Fruit fly (Drosophila melanogaster) whole organism, embryonic: ENCODE measurements around the gene rhea.
A peak's percentile ranks its signal among the peaks of the same experiment; 100 is the strongest.

Source experiments
- CG11504 ChIP-seq: fragments of 200-800 bp; sonication (Bioruptor generic); optimal IDR thresholded peaks from 3 replicates; lab custom pipeline; 2019; ENCODE audit warnings: missing biosample characterization, mild to moderate bottlenecking, missing genetic modification characterization, moderate library complexity
- CG11695 ChIP-seq: fragments of 200-800 bp; sonication (Bioruptor generic); IDR thresholded peaks from 3 replicates; pipeline ENCODE4 v1.3.6; 2022; ENCODE audit warnings: missing biosample characterization, missing genetic modification characterization
- CG11723 ChIP-seq: fragments of 200-800 bp; sonication (Bioruptor generic); optimal IDR thresholded peaks from 2 replicates; lab custom pipeline; 2017; ENCODE audit warnings: missing biosample characterization, mild to moderate bottlenecking, missing genetic modification characterization
- CG12391 ChIP-seq: fragments of 200-800 bp; sonication (Bioruptor generic); optimal IDR thresholded peaks from 3 replicates; lab custom pipeline; 2018; ENCODE audit warnings: missing biosample characterization, mild to moderate bottlenecking, missing genetic modification characterization, moderate library complexity
- CG13775 ChIP-seq: fragments of 200-800 bp; sonication (Bioruptor generic); optimal IDR thresholded peaks from 3 replicates; lab custom pipeline; 2017; ENCODE audit warnings: missing biosample characterization, mild to moderate bottlenecking, missing genetic modification characterization
- CG14667 ChIP-seq: fragments of 200-800 bp; sonication (Bioruptor generic); IDR thresholded peaks from 2 replicates; pipeline ENCODE4 v1.3.6; 2022; ENCODE audit warnings: missing biosample characterization, missing genetic modification characterization
- CG18011 ChIP-seq: fragments of 200-800 bp; sonication (Bioruptor generic); optimal IDR thresholded peaks from 2 replicates; lab custom pipeline; 2017; ENCODE audit warnings: missing biosample characterization, missing genetic modification characterization, mild to moderate bottlenecking, moderate library complexity, missing genotype
- CG18262 ChIP-seq: fragments of 200-800 bp; optimal IDR thresholded peaks from 3 replicates; lab custom pipeline; 2019; ENCODE audit warnings: missing biosample characterization, mild to moderate bottlenecking, missing genetic modification characterization, moderate library complexity
- CG2129 ChIP-seq: fragments of 200-800 bp; sonication (Bioruptor generic); IDR thresholded peaks from 2 replicates; pipeline ENCODE4 v1.3.6; 2022; ENCODE audit warnings: missing biosample characterization, missing genetic modification characterization; ENCODE audit not compliant: partially characterized antibody
- CG30403 ChIP-seq: fragments of 200-800 bp; sonication (Bioruptor generic); optimal IDR thresholded peaks from 3 replicates; lab custom pipeline; 2016; ENCODE audit warnings: missing biosample characterization, missing genetic modification characterization
- CG31224 ChIP-seq: fragments of 200-800 bp; sonication (Bioruptor generic); IDR thresholded peaks from 2 replicates; pipeline ENCODE4 v1.3.6; 2022; ENCODE audit warnings: missing biosample characterization, missing genetic modification characterization
- CG31365 ChIP-seq: fragments of 200-800 bp; sonication (Bioruptor generic); optimal IDR thresholded peaks from 2 replicates; lab custom pipeline; 2018; ENCODE audit warnings: missing biosample characterization, mild to moderate bottlenecking, missing genetic modification characterization
- CG34376 ChIP-seq: fragments of 200-800 bp; sonication (Bioruptor generic); optimal IDR thresholded peaks from 2 replicates; lab custom pipeline; 2018; ENCODE audit warnings: missing biosample characterization, mild to moderate bottlenecking, missing genetic modification characterization
- CG42726 ChIP-seq: fragments of 200-800 bp; sonication (Bioruptor generic); IDR thresholded peaks from 2 replicates; pipeline ENCODE4 v1.3.6; 2022; ENCODE audit warnings: missing biosample characterization, missing genetic modification characterization; ENCODE audit not compliant: partially characterized antibody
- CG4730 ChIP-seq: fragments of 200-800 bp; sonication (Bioruptor generic); IDR thresholded peaks from 2 replicates; pipeline ENCODE4 v1.3.6; 2022; ENCODE audit warnings: missing biosample characterization, missing genetic modification characterization
- CG6175 ChIP-seq: fragments of 200-800 bp; sonication (Bioruptor generic); IDR thresholded peaks from 3 replicates; pipeline ENCODE4 v1.3.6; 2022; ENCODE audit warnings: missing biosample characterization, missing genetic modification characterization
- CG7786 ChIP-seq: fragments of 200-800 bp; sonication (Bioruptor generic); optimal IDR thresholded peaks from 2 replicates; lab custom pipeline; 2016; ENCODE audit warnings: missing biosample characterization, missing genetic modification characterization
- CG8944 ChIP-seq: fragments of 200-800 bp; sonication (Bioruptor generic); optimal IDR thresholded peaks from 3 replicates; lab custom pipeline; 2016; ENCODE audit warnings: missing biosample characterization, missing genetic modification characterization
- Camta ChIP-seq: fragments of 200-800 bp; sonication (Bioruptor generic); optimal IDR thresholded peaks from 2 replicates; lab custom pipeline; 2016; ENCODE audit warnings: missing biosample characterization, missing genetic modification characterization
- CoRest ChIP-seq: fragments of 200-800 bp; sonication (Bioruptor generic); optimal IDR thresholded peaks from 3 replicates; lab custom pipeline; 2018; ENCODE audit warnings: missing biosample characterization, mild to moderate bottlenecking, missing genetic modification characterization, moderate library complexity
- D19A ChIP-seq: fragments of 200-800 bp; optimal IDR thresholded peaks from 3 replicates; lab custom pipeline; 2019; ENCODE audit warnings: missing biosample characterization, mild to moderate bottlenecking, missing genetic modification characterization, moderate library complexity
- Dad ChIP-seq: fragments of 200-800 bp; sonication (Bioruptor generic); optimal IDR thresholded peaks from 3 replicates; lab custom pipeline; 2016; ENCODE audit warnings: missing biosample characterization, missing genetic modification characterization
- Elba2 ChIP-seq: fragments of 200-800 bp; sonication (Bioruptor generic); optimal IDR thresholded peaks from 3 replicates; lab custom pipeline; 2016; ENCODE audit warnings: missing biosample characterization, missing genetic modification characterization
- Fer3 ChIP-seq: fragments of 200-800 bp; sonication (Bioruptor generic); optimal IDR thresholded peaks from 2 replicates; lab custom pipeline; 2018; ENCODE audit warnings: missing biosample characterization, mild to moderate bottlenecking, missing genetic modification characterization, moderate library complexity
- MESR4 ChIP-seq: fragments of 200-800 bp; sonication (Bioruptor generic); optimal IDR thresholded peaks from 2 replicates; lab custom pipeline; 2018; ENCODE audit warnings: missing biosample characterization, mild to moderate bottlenecking, missing genetic modification characterization, moderate library complexity
- Mes4 ChIP-seq: fragments of 200-800 bp; sonication (Bioruptor generic); optimal IDR thresholded peaks from 2 replicates; lab custom pipeline; 2016; ENCODE audit warnings: missing biosample characterization, missing genetic modification characterization
- Myb ChIP-seq: fragments of 200-800 bp; sonication (Bioruptor generic); optimal IDR thresholded peaks from 2 replicates; lab custom pipeline; 2016; ENCODE audit warnings: missing biosample characterization, missing genetic modification characterization
- Optix ChIP-seq: fragments of 200-800 bp; sonication (Bioruptor generic); IDR thresholded peaks from 3 replicates; pipeline ENCODE4 v1.3.6; 2022; ENCODE audit warnings: missing biosample characterization, missing genetic modification characterization
- Sin3A ChIP-seq: fragments of >200 bp; optimal IDR thresholded peaks from 2 replicates; lab custom pipeline; 2018
- Trl ChIP-seq, 3 experiments: fragments of >200 bp in 2 of 3; fragments of 200-800 bp in 1 of 3; sonication (Bioruptor generic) in 1 of 3; optimal IDR thresholded peaks; 2 replicates in 1 of 3; 3 replicates in 2 of 3; lab custom pipeline; 2016 to 2017; ENCODE audit warnings: missing biosample characterization in 1 of 3, missing genetic modification characterization in 1 of 3
- Vsx1 ChIP-seq: fragments of 200-800 bp; sonication (Bioruptor generic); optimal IDR thresholded peaks from 2 replicates; lab custom pipeline; 2017; ENCODE audit warnings: missing biosample characterization, mild to moderate bottlenecking, missing genetic modification characterization, missing genetic modification reagents
- ara ChIP-seq: fragments of 200-800 bp; sonication (Bioruptor generic); IDR thresholded peaks from 2 replicates; pipeline ENCODE4 v1.3.6; 2022; ENCODE audit warnings: missing biosample characterization, missing genetic modification characterization
- ato ChIP-seq: fragments of 200-800 bp; sonication (Bioruptor generic); IDR thresholded peaks from 2 replicates; pipeline ENCODE4 v1.3.6; 2022; ENCODE audit warnings: missing biosample characterization, missing genetic modification characterization; ENCODE audit not compliant: partially characterized antibody
- bbx ChIP-seq: fragments of 200-800 bp; sonication (Bioruptor generic); IDR thresholded peaks from 2 replicates; pipeline ENCODE4 v1.3.6; 2022; ENCODE audit warnings: missing biosample characterization, missing genetic modification characterization; ENCODE audit not compliant: partially characterized antibody
- ems ChIP-seq: fragments of 200-800 bp; sonication (Bioruptor generic); optimal IDR thresholded peaks from 3 replicates; lab custom pipeline; 2016; ENCODE audit warnings: missing biosample characterization, missing genetic modification characterization
- exex ChIP-seq: fragments of 200-800 bp; sonication (Bioruptor generic); optimal IDR thresholded peaks from 4 replicates; lab custom pipeline; 2018; ENCODE audit warnings: missing biosample characterization, mild to moderate bottlenecking, missing genetic modification characterization, moderate library complexity
- fd102C ChIP-seq: fragments of 200-800 bp; sonication (Bioruptor generic); optimal IDR thresholded peaks from 2 replicates; lab custom pipeline; 2018; ENCODE audit warnings: missing biosample characterization, mild to moderate bottlenecking, missing genetic modification characterization, moderate library complexity
- gcm ChIP-seq: fragments of 200-800 bp; sonication (Bioruptor generic); optimal IDR thresholded peaks from 2 replicates; lab custom pipeline; 2019; ENCODE audit warnings: missing biosample characterization, mild to moderate bottlenecking, missing genetic modification characterization, moderate library complexity
- gfzf ChIP-seq: fragments of 200-800 bp; sonication (Bioruptor generic); optimal IDR thresholded peaks from 2 replicates; lab custom pipeline; 2016; ENCODE audit warnings: missing biosample characterization, mild to moderate bottlenecking, missing genetic modification characterization, moderate library complexity
- grau ChIP-seq: fragments of 200-800 bp; optimal IDR thresholded peaks from 3 replicates; lab custom pipeline; 2019; ENCODE audit warnings: missing biosample characterization, mild to moderate bottlenecking, missing genetic modification characterization, moderate library complexity
- her ChIP-seq: fragments of 200-800 bp; sonication (Bioruptor generic); optimal IDR thresholded peaks from 2 replicates; lab custom pipeline; 2016; ENCODE audit warnings: missing biosample characterization, missing genetic modification characterization
- klu ChIP-seq: fragments of 200-800 bp; sonication (Bioruptor generic); IDR thresholded peaks from 2 replicates; pipeline ENCODE4 v1.3.6; 2022; ENCODE audit warnings: missing biosample characterization, missing genetic modification characterization
- oc ChIP-seq: fragments of 200-800 bp; sonication (Bioruptor generic); optimal IDR thresholded peaks from 2 replicates; lab custom pipeline; 2018; ENCODE audit warnings: missing biosample characterization, mild to moderate bottlenecking, missing genetic modification characterization, moderate library complexity
- pho ChIP-seq: fragments of 200-800 bp; sonication (Bioruptor generic); optimal IDR thresholded peaks from 2 replicates; lab custom pipeline; 2016; ENCODE audit warnings: missing biosample characterization, missing genetic modification characterization
- pnt ChIP-seq: fragments of 200-800 bp; sonication (Bioruptor generic); optimal IDR thresholded peaks from 3 replicates; lab custom pipeline; 2016; ENCODE audit warnings: missing biosample characterization, missing genetic modification characterization
- pros ChIP-seq: fragments of 200-800 bp; sonication (Bioruptor generic); optimal IDR thresholded peaks from 3 replicates; lab custom pipeline; 2019; ENCODE audit warnings: missing biosample characterization, mild to moderate bottlenecking, missing genetic modification characterization, moderate library complexity
- tin ChIP-seq: fragments of 200-800 bp; sonication (Bioruptor generic); optimal IDR thresholded peaks from 3 replicates; lab custom pipeline; 2016; ENCODE audit warnings: missing biosample characterization, missing genetic modification characterization
- tna ChIP-seq: fragments of 200-800 bp; sonication (Bioruptor generic); IDR thresholded peaks from 2 replicates; pipeline ENCODE4 v1.3.6; 2022; ENCODE audit warnings: missing biosample characterization, missing genetic modification characterization; ENCODE audit not compliant: partially characterized antibody
- toy ChIP-seq: fragments of 200-800 bp; sonication (Bioruptor generic); IDR thresholded peaks from 2 replicates; pipeline ENCODE4 v1.3.6; 2022; ENCODE audit warnings: missing biosample characterization, missing genetic modification characterization

The rhea gene

dm6 chr3L:8534386-8535306, 10.2 kb upstream of the rhea start, which contains the start of gene ergic53 (continued):
- TF ChIP-seq CG18262 (tag; lab: Kevin White, UChicago) = peak; percentile 49
- no peak for TF ChIP-seq Fer3 (tag; lab: Kevin White, UChicago)
- TF ChIP-seq CG42726 (GFP tag; lab: Robert Waterston, UW) = peak; percentile 18; the same call in 1 of the 2 replicates
- no peak for TF ChIP-seq pnt (GFP tag; lab: Kevin White, UChicago)
- peak; percentile 96 for TF ChIP-seq MESR4 (GFP tag; lab: Kevin White, UChicago)
- TF ChIP-seq CG11695 (GFP tag; lab: Robert Waterston, UW) = no peak
- no peak for TF ChIP-seq pho (GFP tag; lab: Kevin White, UChicago)
- TF ChIP-seq CG34376 (GFP tag; lab: Kevin White, UChicago) = peak; percentile 15
- peak; percentile 80 for TF ChIP-seq tna (GFP tag; lab: Robert Waterston, UW)
- peak; percentile 37 for TF ChIP-seq Sin3A (lab: Kevin White, UChicago)
- TF ChIP-seq CG4730 = no peak
- no peak for TF ChIP-seq CG7786 (GFP tag; lab: Kevin White, UChicago)
- no peak for TF ChIP-seq CG31224 (GFP tag; lab: Robert Waterston, UW)
- TF ChIP-seq Camta (GFP tag; lab: Kevin White, UChicago) = no peak
- TF ChIP-seq CG11504 = no peak
- TF ChIP-seq oc (tag; lab: Kevin White, UChicago) = no peak
- no peak for TF ChIP-seq Trl (optimal IDR thresholded peaks at IDR 0.05; lab: Kevin White, UChicago)
- no peak for TF ChIP-seq Trl (GFP tag; optimal IDR thresholded peaks at IDR 0.05; lab: Kevin White, UChicago)
- TF ChIP-seq tin (GFP tag; lab: Kevin White, UChicago) = no peak
- TF ChIP-seq Myb (GFP tag; lab: Kevin White, UChicago) = no peak
- TF ChIP-seq exex (tag; lab: Kevin White, UChicago) = peak; percentile 33
- peak; percentile 3 for TF ChIP-seq grau
- TF ChIP-seq CG2129 (GFP tag; lab: Robert Waterston, UW) = peak; percentile 42
- no peak for TF ChIP-seq Dad
- TF ChIP-seq ems = no peak
- peak; percentile 74 for TF ChIP-seq ato (GFP tag; lab: Robert Waterston, UW)
- TF ChIP-seq pros (GFP tag; lab: Kevin White, UChicago) = no peak
- TF ChIP-seq CoRest (tag; lab: Kevin White, UChicago) = peak; percentile 26
- peak; percentile 8 for TF ChIP-seq CG30403
- no peak for TF ChIP-seq gcm (GFP tag; lab: Kevin White, UChicago)
- TF ChIP-seq CG12391 = peak; percentile 64
- no peak for TF ChIP-seq CG8944
- no peak for TF ChIP-seq CG11723 (GFP tag; lab: Kevin White, UChicago)
- no peak for TF ChIP-seq D19A (tag; lab: Kevin White, UChicago)
- TF ChIP-seq Mes4 (GFP tag; lab: Kevin White, UChicago) = no peak
- TF ChIP-seq toy (GFP tag; lab: Robert Waterston, UW) = no peak
- no peak for TF ChIP-seq CG18011 (GFP tag; lab: Kevin White, UChicago)
- no peak for TF ChIP-seq ara
- no peak for TF ChIP-seq Elba2
- TF ChIP-seq CG6175 (GFP tag; lab: Robert Waterston, UW) = no peak
- TF ChIP-seq gfzf (GFP tag; lab: Kevin White, UChicago) = no peak
- peak; percentile 76 for TF ChIP-seq bbx
- no peak for TF ChIP-seq CG31365 (tag; lab: Kevin White, UChicago)
- TF ChIP-seq klu (GFP tag; lab: Robert Waterston, UW) = no peak
- TF ChIP-seq CG13775 = no peak
- TF ChIP-seq Vsx1 (GFP tag; lab: Kevin White, UChicago) = no peak
- no peak for TF ChIP-seq Optix (GFP tag; lab: Robert Waterston, UW)
- TF ChIP-seq fd102C (GFP tag; lab: Kevin White, UChicago) = no peak
- TF ChIP-seq her (GFP tag; lab: Kevin White, UChicago) = peak; percentile 3
- no peak for TF ChIP-seq CG14667 (GFP tag; lab: Robert Waterston, UW)
